Worm (Caenorhabditis elegans): ENCODE measurements around the gene clec-232.

Gene clec-232

DNA sequence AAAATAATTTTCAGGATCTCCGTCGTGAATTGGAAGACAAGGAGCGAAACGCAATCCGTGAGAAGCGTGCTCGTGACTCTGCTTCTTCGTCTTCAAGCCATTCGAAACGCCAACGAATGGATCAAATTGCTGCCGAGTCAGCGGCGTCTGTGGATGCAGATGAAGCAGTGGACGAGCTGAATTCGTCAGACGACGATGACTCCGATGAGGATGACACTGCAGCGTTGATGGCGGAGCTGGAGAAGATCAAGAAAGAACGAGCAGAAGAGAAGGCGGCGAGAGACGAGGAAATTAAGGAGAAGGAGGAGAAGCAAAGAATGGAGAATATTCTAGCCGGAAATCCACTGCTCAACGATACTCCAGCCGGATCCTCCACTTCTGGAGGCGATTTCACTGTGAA is 47.6 kb downstream of the clec-232 start:
- TF ChIP-seq zip-8 (tag; optimal IDR thresholded peaks at IDR 0.05): no peak
- TF ChIP-seq mab-5 (tag; optimal IDR thresholded peaks at IDR 0.05): no peak
- TF ChIP-seq cnd-1 (tag; optimal IDR thresholded peaks at IDR 0.05): no peak

DNA sequence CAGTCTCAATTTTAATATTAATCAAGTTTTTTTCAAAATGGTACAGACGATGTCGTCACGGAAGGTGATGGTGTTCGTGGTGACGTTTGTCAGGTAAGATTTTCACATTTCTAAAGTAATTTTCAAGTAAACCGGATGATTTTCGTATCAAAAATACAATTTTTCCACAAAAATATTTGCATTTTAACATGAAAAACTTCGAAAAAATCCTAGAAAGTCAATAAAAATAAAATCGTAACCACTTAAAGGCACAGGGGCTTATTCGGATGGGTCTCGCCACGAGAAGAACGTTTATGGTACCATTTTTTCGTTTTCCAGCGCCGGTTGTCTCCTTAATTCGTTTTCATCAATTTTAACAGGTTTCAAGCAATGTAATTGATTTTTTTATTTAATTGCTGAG is 48.4 kb downstream of the clec-232 start, which contains the start of gene T10C6.6:
T10C6.6 (plus strand) TSS at position 27 of the 400 bp plus-strand sequence.
- no peak for TF ChIP-seq sem-2 (GFP tag; optimal IDR thresholded peaks at IDR 0.05)
- TF ChIP-seq zip-8 (tag; optimal IDR thresholded peaks at IDR 0.05): no peak
- TF ChIP-seq mab-5 (tag; optimal IDR thresholded peaks at IDR 0.05): no peak
- TF ChIP-seq snpc-4 (tag; optimal IDR thresholded peaks at IDR 0.05): no peak
- TF ChIP-seq M03D4.4 (tag; optimal IDR thresholded peaks at IDR 0.05): no peak
- TF ChIP-seq elt-1 (tag; optimal IDR thresholded peaks at IDR 0.05; ENCODE audit: borderline replicate concordance, insufficient read depth): no peak
- TF ChIP-seq cnd-1 (tag; optimal IDR thresholded peaks at IDR 0.05): no peak

DNA sequence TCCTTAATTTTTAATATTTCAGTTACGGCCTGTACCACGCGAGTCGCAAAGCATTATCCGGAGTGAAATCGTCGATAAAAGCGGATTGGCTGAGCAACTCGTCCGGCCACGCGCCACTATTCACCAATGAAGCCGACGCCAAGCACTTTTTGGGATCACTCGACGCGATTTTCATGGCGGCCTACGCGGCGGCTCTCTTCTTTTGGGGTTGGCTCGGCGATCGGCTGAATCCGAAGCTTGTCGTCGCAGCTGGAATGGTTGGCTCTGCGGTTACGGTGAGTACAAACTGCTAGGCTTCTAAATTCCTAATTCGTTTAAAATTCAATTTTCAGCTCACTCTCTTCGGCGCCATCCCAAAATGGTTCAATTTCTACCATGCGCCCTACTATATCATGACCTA is 49.0 kb downstream of the clec-232 start:
- TF ChIP-seq lsy-2 (tag; optimal IDR thresholded peaks at IDR 0.05): no peak
- no peak for TF ChIP-seq M03D4.4 (tag; optimal IDR thresholded peaks at IDR 0.05)
- no peak for TF ChIP-seq sptf-1 (tag; optimal IDR thresholded peaks at IDR 0.05)
- no peak for TF ChIP-seq elt-3 (tag; optimal IDR thresholded peaks at IDR 0.05)
- TF ChIP-seq flh-1 (GFP tag; optimal IDR thresholded peaks at IDR 0.05): no peak
- no peak for TF ChIP-seq ztf-11 (tag; optimal IDR thresholded peaks at IDR 0.05)
- TF ChIP-seq unc-39 (tag; optimal IDR thresholded peaks at IDR 0.05): no peak
- TF ChIP-seq nhr-28 (tag; optimal IDR thresholded peaks at IDR 0.05): no peak
- TF ChIP-seq ceh-39 (tag; optimal IDR thresholded peaks at IDR 0.05): no peak
- TF ChIP-seq unc-62 (GFP tag; optimal IDR thresholded peaks at IDR 0.05): no peak
- TF ChIP-seq mab-5 (tag; optimal IDR thresholded peaks at IDR 0.05): no peak
- TF ChIP-seq elt-1 (tag; optimal IDR thresholded peaks at IDR 0.05; ENCODE audit: borderline replicate concordance, insufficient read depth): no peak
